Worm (Caenorhabditis elegans) whole organism, L3 larva: ENCODE measurements around the gene egl-46.

Source experiments
- nhr-76 ChIP-seq: fragments of 150-350 bp; sonication (generic microtip); optimal IDR thresholded peaks from 5 replicates; lab custom pipeline; 2014; ENCODE audit warnings: missing biosample characterization, missing genetic modification characterization
- snpc-4 ChIP-seq: fragments of 150-350 bp; optimal IDR thresholded peaks from 2 replicates; lab custom pipeline; 2014; ENCODE audit warnings: missing biosample characterization, missing genetic modification characterization
- unc-39 ChIP-seq: sonication (generic microtip); optimal IDR thresholded peaks from 4 replicates; lab custom pipeline; 2017; ENCODE audit warnings: missing biosample characterization, missing genetic modification characterization

- TF ChIP-seq unc-39 (tag; lab: Kevin White, UChicago): no peak
- no peak for TF ChIP-seq nhr-76
- TF ChIP-seq snpc-4 (tag; lab: Kevin White, UChicago): no peak
Measured at ce11 chrV:6699833-6700232, 18.5 kb upstream of the egl-46 start.
